Worm (Caenorhabditis elegans) whole organism, late embryonic: ENCODE data around the gene C05G5.1.

Experiments
- ama-1 ChIP-seq: fragments of 150-350 bp; optimal IDR thresholded peaks from 2 replicates; lab custom pipeline; 2014
- ceh-18 ChIP-seq: sonication (generic microtip); optimal IDR thresholded peaks from 2 replicates; lab custom pipeline; 2016; ENCODE audit warnings: missing genetic modification characterization, missing compliant biosample characterization
- ceh-48 ChIP-seq: sonication (generic microtip); optimal IDR thresholded peaks from 2 replicates; lab custom pipeline; 2016; ENCODE audit warnings: missing genetic modification characterization, inconsistent platforms, missing compliant biosample characterization
- dmd-4 ChIP-seq: sonication (generic microtip); optimal IDR thresholded peaks from 2 replicates; lab custom pipeline; 2016; ENCODE audit warnings: borderline replicate concordance, missing genetic modification characterization, missing compliant biosample characterization
- hlh-30 ChIP-seq: sonication (generic microtip); optimal IDR thresholded peaks from 2 replicates; lab custom pipeline; 2017; ENCODE audit warnings: antibody characterized with exemption, missing genetic modification characterization, missing compliant biosample characterization; ENCODE audit not compliant: insufficient read depth
- lin-11 ChIP-seq: fragments of 200-800 bp; sonication (Bioruptor generic); optimal IDR thresholded peaks from 2 replicates; lab custom pipeline; 2018; ENCODE audit warnings: mild to moderate bottlenecking, missing genetic modification characterization, missing compliant biosample characterization
- odd-2 ChIP-seq: sonication (generic microtip); optimal IDR thresholded peaks from 2 replicates; lab custom pipeline; 2017; ENCODE audit warnings: antibody characterized with exemption, mild to moderate bottlenecking, missing genetic modification characterization, missing compliant biosample characterization
- unc-3 ChIP-seq, 2 experiments: fragments of 200-800 bp in 1 of 2; sonication (Bioruptor generic) in 1 of 2; sonication (generic microtip) in 1 of 2; conservative IDR thresholded peaks in 1 of 2; optimal IDR thresholded peaks in 1 of 2; 2 replicates each; pipeline versions ENCODE4 v1.3.6 to Lab custom; 2016 to 2022; ENCODE audit warnings: missing compliant biosample characterization in 2 of 2, missing genetic modification characterization in 2 of 2, missing genetic modification reagents in 1 of 2

ce11 chrX:14701490-14701889 lies 38.4 kb downstream of the C05G5.1 start, which contains the start of gene F40E10.5:
- no peak for TF ChIP-seq odd-2 (tag; lab: Kevin White, UChicago)
- TF ChIP-seq dmd-4 (tag; lab: Kevin White, UChicago), result no peak
- no peak for TF ChIP-seq unc-3 (GFP tag; conservative IDR thresholded peaks at IDR 0.05; lab: Robert Waterston, UW)
- no peak for TF ChIP-seq unc-3 (tag; optimal IDR thresholded peaks at IDR 0.05; lab: Kevin White, UChicago)
- TF ChIP-seq ceh-48, result no peak
- TF ChIP-seq ceh-18 (tag; lab: Kevin White, UChicago), result no peak
- no peak for TF ChIP-seq ama-1 (lab: Kevin White, UChicago)
- TF ChIP-seq lin-11 (tag; lab: Kevin White, UChicago), result no peak
- TF ChIP-seq hlh-30 (tag; lab: Kevin White, UChicago), result no peak
